Worm (Caenorhabditis elegans): Measurements from ENCODE around the gene F20G2.1.

DNA sequence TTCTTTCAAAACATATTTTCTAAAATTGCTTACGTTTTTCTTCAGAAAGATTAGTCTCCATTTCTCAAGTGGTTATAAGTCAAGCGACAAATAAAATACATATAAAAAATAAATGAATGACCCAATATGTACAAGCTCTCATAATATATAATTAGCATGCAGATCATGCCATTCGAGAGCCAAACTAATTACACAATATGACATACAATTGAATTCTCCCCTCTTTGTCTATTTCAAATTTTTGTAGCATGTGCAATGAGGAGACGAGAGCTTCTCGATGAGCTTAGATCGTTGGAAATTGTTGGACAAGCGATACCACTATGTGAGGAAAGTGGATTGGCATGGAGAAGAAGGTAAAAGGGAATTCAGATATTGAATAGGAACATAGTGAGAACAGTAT is 46.1 kb downstream of the F20G2.1 start, which contains the start of gene hlh-34:
- TF ChIP-seq pros-1 (tag; optimal IDR thresholded peaks at IDR 0.05) (no peak), ets-4 (tag; optimal IDR thresholded peaks at IDR 0.05) (no peak), pha-4 (tag; optimal IDR thresholded peaks at IDR 0.05) (no peak), elt-2 (tag; optimal IDR thresholded peaks at IDR 0.05) (no peak), dmd-4 (tag; optimal IDR thresholded peaks at IDR 0.05; ENCODE audit: borderline replicate concordance) (no peak), syd-9 (tag; optimal IDR thresholded peaks at IDR 0.05) (no peak), ceh-31 (tag; optimal IDR thresholded peaks at IDR 0.05) (no peak), pqm-1 (tag; optimal IDR thresholded peaks at IDR 0.05) (no peak)
